Worm (Caenorhabditis elegans) whole organism, late embryonic: Measurements from ENCODE around the gene idpa-1.

Experiments
- C38D4.7 ChIP-seq: fragments of 200-800 bp; sonication (Bioruptor generic); optimal IDR thresholded peaks from 2 replicates; lab custom pipeline; 2018; ENCODE audit warnings: mild to moderate bottlenecking, missing genetic modification characterization, moderate library complexity, missing compliant biosample characterization
- T23F11.4 ChIP-seq: fragments of 200-800 bp; sonication (Bioruptor generic); optimal IDR thresholded peaks from 2 replicates; lab custom pipeline; 2018; ENCODE audit warnings: mild to moderate bottlenecking, missing genetic modification characterization, missing compliant biosample characterization
- ahr-1 ChIP-seq: sonication (generic microtip); optimal IDR thresholded peaks from 2 replicates; lab custom pipeline; 2016; ENCODE audit warnings: missing genetic modification characterization, missing compliant biosample characterization
- ama-1 ChIP-seq: fragments of 150-350 bp; optimal IDR thresholded peaks from 2 replicates; lab custom pipeline; 2014
- dmd-4 ChIP-seq: sonication (generic microtip); optimal IDR thresholded peaks from 2 replicates; lab custom pipeline; 2016; ENCODE audit warnings: borderline replicate concordance, missing genetic modification characterization, missing compliant biosample characterization
- fkh-10 ChIP-seq: fragments of 150-350 bp; optimal IDR thresholded peaks from 2 replicates; lab custom pipeline; 2014; ENCODE audit warnings: missing biosample characterization, missing genetic modification reagents, missing genetic modification characterization
- pha-4 ChIP-seq: fragments of 150-350 bp; optimal IDR thresholded peaks from 2 replicates; lab custom pipeline; 2018; ENCODE audit warnings: missing biosample characterization, missing genetic modification reagents, missing genetic modification characterization
- rnt-1 ChIP-seq: sonication (generic microtip); optimal IDR thresholded peaks from 2 replicates; lab custom pipeline; 2016; ENCODE audit warnings: missing genetic modification characterization, missing compliant biosample characterization

- TF ChIP-seq C38D4.7 (GFP tag; lab: Kevin White, UChicago) (no peak), fkh-10 (GFP tag; lab: Kevin White, UChicago) (no peak), pha-4 (tag; lab: Kevin White, UChicago) (no peak), dmd-4 (tag; lab: Kevin White, UChicago) (no peak), ama-1 (lab: Kevin White, UChicago) (no peak), rnt-1 (tag; lab: Kevin White, UChicago) (no peak), ahr-1 (no peak), T23F11.4 (no peak)
Observed at ce11 chrIII:2947251-2947650, 46.2 kb upstream of the idpa-1 start.
